Worm (Caenorhabditis elegans): ENCODE data around the gene npr-34.

- TF ChIP-seq elt-3 (tag; optimal IDR thresholded peaks at IDR 0.05), result no peak
- TF ChIP-seq nhr-76 (tag; optimal IDR thresholded peaks at IDR 0.05), result no peak
- TF ChIP-seq unc-62 (GFP tag; optimal IDR thresholded peaks at IDR 0.05), result no peak
- no peak for TF ChIP-seq elt-1 (tag; optimal IDR thresholded peaks at IDR 0.05; ENCODE audit: borderline replicate concordance, insufficient read depth)
- TF ChIP-seq pha-4 (tag; optimal IDR thresholded peaks at IDR 0.05), result no peak
- no peak for TF ChIP-seq bed-3 (GFP tag; optimal IDR thresholded peaks at IDR 0.05)
- TF ChIP-seq blmp-1 (tag; optimal IDR thresholded peaks at IDR 0.05), result no peak
- TF ChIP-seq ceh-39 (tag; optimal IDR thresholded peaks at IDR 0.05), result no peak
- TF ChIP-seq snpc-4 (tag; optimal IDR thresholded peaks at IDR 0.05), result no peak
- TF ChIP-seq cnd-1 (tag; optimal IDR thresholded peaks at IDR 0.05), result no peak
- TF ChIP-seq lin-13 (tag; optimal IDR thresholded peaks at IDR 0.05), result no peak
- TF ChIP-seq nhr-12 (tag; optimal IDR thresholded peaks at IDR 0.05), result no peak
- no peak for TF ChIP-seq M03D4.4 (tag; optimal IDR thresholded peaks at IDR 0.05)
Observed at ce11 chrII:14753246-14753645, 14.2 kb upstream of the npr-34 start.
